Fruit fly (Drosophila melanogaster) whole organism, adult: ENCODE measurements around the gene hid.

ENCODE experiments used
- CG11617 ChIP-seq: fragments of 200-800 bp; sonication (Bioruptor generic); optimal IDR thresholded peaks from 2 replicates; lab custom pipeline; 2017; ENCODE audit warnings: mild to moderate bottlenecking, missing biosample characterization, missing genetic modification reagents, missing genetic modification characterization
- CG12768 ChIP-seq: fragments of 200-800 bp; sonication (Bioruptor generic); optimal IDR thresholded peaks from 2 replicates; lab custom pipeline; 2017; ENCODE audit warnings: missing biosample characterization, missing genetic modification characterization, mild to moderate bottlenecking, moderate library complexity, missing genetic modification reagents
- CG1620 ChIP-seq: fragments of 200-800 bp; sonication (Bioruptor generic); optimal IDR thresholded peaks from 2 replicates; lab custom pipeline; 2016; ENCODE audit warnings: missing biosample characterization, missing genetic modification characterization
- CG33017 ChIP-seq: fragments of 200-800 bp; sonication (Bioruptor generic); optimal IDR thresholded peaks from 2 replicates; lab custom pipeline; 2018; ENCODE audit warnings: missing biosample characterization, mild to moderate bottlenecking, missing genetic modification characterization, moderate library complexity
- CG5204 ChIP-seq: fragments of 200-800 bp; sonication (Bioruptor generic); optimal IDR thresholded peaks from 2 replicates; lab custom pipeline; 2016; ENCODE audit warnings: missing biosample characterization, missing genetic modification characterization
- CG7045 ChIP-seq: fragments of 200-800 bp; sonication (Bioruptor generic); optimal IDR thresholded peaks from 2 replicates; lab custom pipeline; 2017; ENCODE audit warnings: missing biosample characterization, mild to moderate bottlenecking, missing genetic modification characterization
- CG7101 ChIP-seq: fragments of 200-800 bp; sonication (Bioruptor generic); optimal IDR thresholded peaks from 2 replicates; lab custom pipeline; 2018; ENCODE audit warnings: missing biosample characterization, mild to moderate bottlenecking, missing genetic modification characterization, moderate library complexity
- Clk ChIP-seq: fragments of 200-800 bp; sonication (Bioruptor generic); optimal IDR thresholded peaks from 2 replicates; lab custom pipeline; 2017; ENCODE audit warnings: missing biosample characterization, missing genetic modification characterization
- Crg-1 ChIP-seq: fragments of 200-800 bp; sonication (Bioruptor generic); optimal IDR thresholded peaks from 2 replicates; lab custom pipeline; 2016; ENCODE audit warnings: missing biosample characterization, missing genetic modification characterization
- Hr96 ChIP-seq: fragments of 200-800 bp; sonication (Bioruptor generic); optimal IDR thresholded peaks from 2 replicates; lab custom pipeline; 2016; ENCODE audit warnings: missing biosample characterization, missing genetic modification characterization
- Mnt ChIP-seq: fragments of 200-800 bp; sonication (Bioruptor generic); optimal IDR thresholded peaks from 2 replicates; lab custom pipeline; 2016; ENCODE audit warnings: missing biosample characterization, mild to moderate bottlenecking, missing genetic modification characterization
- bab1 ChIP-seq: fragments of 200-800 bp; sonication (Bioruptor generic); optimal IDR thresholded peaks from 3 replicates; lab custom pipeline; 2019; ENCODE audit warnings: missing biosample characterization, mild to moderate bottlenecking, missing genetic modification characterization, moderate library complexity
- cic ChIP-seq: fragments of 200-800 bp; sonication (Bioruptor generic); optimal IDR thresholded peaks from 2 replicates; lab custom pipeline; 2017; ENCODE audit warnings: missing biosample characterization, mild to moderate bottlenecking, missing genetic modification characterization, moderate library complexity
- cnc ChIP-seq, 2 experiments: fragments of >200 bp; optimal IDR thresholded peaks; 2 replicates each; lab custom pipeline; 2017
- kay ChIP-seq: fragments of 200-800 bp; sonication (Bioruptor generic); peaks from one replicate; lab custom pipeline; 2016; ENCODE audit warnings: missing biosample characterization, missing genetic modification characterization, borderline replicate concordance
- ovo ChIP-seq: fragments of 200-800 bp; sonication (Bioruptor generic); optimal IDR thresholded peaks from 2 replicates; lab custom pipeline; 2016; ENCODE audit warnings: missing biosample characterization, missing genetic modification characterization
- pad ChIP-seq: fragments of 200-800 bp; sonication (Bioruptor generic); optimal IDR thresholded peaks from 3 replicates; lab custom pipeline; 2017; ENCODE audit warnings: missing biosample characterization, missing genetic modification characterization, mild to moderate bottlenecking, moderate library complexity, missing genetic modification reagents
- tj ChIP-seq: fragments of 200-800 bp; sonication (Bioruptor generic); optimal IDR thresholded peaks from 3 replicates; lab custom pipeline; 2017; ENCODE audit warnings: missing biosample characterization, mild to moderate bottlenecking, missing genetic modification characterization, moderate library complexity
- toe ChIP-seq: fragments of 200-800 bp; sonication (Bioruptor generic); optimal IDR thresholded peaks from 2 replicates; lab custom pipeline; 2016; ENCODE audit warnings: missing biosample characterization, missing genetic modification characterization

The hid gene

DNA sequence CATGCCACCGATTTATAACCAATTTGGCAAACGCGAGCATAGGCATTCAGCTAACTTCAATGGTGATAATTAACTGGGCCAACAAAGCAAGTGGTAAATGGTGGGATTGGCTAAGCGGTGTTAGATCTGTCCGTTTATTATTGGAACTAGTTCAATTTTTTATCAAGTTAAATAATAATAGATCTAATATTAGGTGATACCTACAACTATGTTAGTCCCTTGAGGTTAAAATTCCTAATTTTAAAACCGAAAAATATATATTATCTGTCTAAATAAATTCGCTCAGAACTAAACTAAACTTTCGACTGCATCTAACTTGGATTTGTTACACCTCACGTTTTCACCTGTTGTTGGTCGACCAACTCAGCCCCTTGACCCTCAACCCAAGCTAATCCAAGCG, 37.8 kb downstream of the hid start:
- TF ChIP-seq CG5204 (no peak), cnc (optimal IDR thresholded peaks at IDR 0.05; lab: Kevin White, UChicago) (no peak), Hr96 (no peak), CG1620 (GFP tag; lab: Kevin White, UChicago) (no peak), CG12768 (GFP tag; lab: Kevin White, UChicago) (no peak), pad (no peak), toe (no peak), ovo (GFP tag; lab: Kevin White, UChicago) (no peak), Crg-1 (GFP tag; lab: Kevin White, UChicago) (no peak), cic (GFP tag; lab: Kevin White, UChicago) (no peak), CG7101 (tag; lab: Kevin White, UChicago) (no peak), CG7045 (GFP tag; lab: Kevin White, UChicago) (no peak), CG11617 (GFP tag; lab: Kevin White, UChicago) (no peak), kay (GFP tag; lab: Kevin White, UChicago) (no peak), tj (GFP tag; lab: Kevin White, UChicago) (no peak)

DNA sequence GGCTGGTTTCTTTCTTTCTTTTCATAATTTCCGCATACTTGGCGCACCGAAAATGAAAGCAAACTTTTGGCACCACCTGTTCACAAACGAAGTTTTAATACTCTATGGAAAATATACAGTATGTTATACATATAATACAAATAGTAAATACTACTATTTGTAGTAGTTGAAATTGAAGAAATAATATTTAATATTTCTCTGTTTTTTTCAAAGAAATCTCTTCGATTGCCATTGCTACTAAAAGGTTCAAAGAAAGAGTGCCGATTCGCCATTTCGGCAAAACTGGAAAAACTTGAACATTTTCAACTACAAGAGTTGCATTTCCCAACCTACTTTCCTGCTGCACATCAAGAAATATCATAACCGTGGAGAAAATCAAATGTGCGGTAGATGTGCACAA, 38.6 kb downstream of the hid start:
- TF ChIP-seq Crg-1 (GFP tag; lab: Kevin White, UChicago) (no peak), Hr96 (no peak), cic (GFP tag; lab: Kevin White, UChicago) (no peak), cnc (optimal IDR thresholded peaks at IDR 0.05; lab: Kevin White, UChicago) (no peak), tj (GFP tag; lab: Kevin White, UChicago) (no peak), CG12768 (GFP tag; lab: Kevin White, UChicago) (no peak), CG5204 (no peak), Mnt (GFP tag; lab: Kevin White, UChicago) (no peak), CG7045 (GFP tag; lab: Kevin White, UChicago) (no peak)

- TF ChIP-seq cic (GFP tag; lab: Kevin White, UChicago): no peak
- TF ChIP-seq Crg-1 (GFP tag; lab: Kevin White, UChicago): no peak
These were observed 40.8 kb downstream of the hid start for dm6 chr3L:18144620-18145019.

DNA sequence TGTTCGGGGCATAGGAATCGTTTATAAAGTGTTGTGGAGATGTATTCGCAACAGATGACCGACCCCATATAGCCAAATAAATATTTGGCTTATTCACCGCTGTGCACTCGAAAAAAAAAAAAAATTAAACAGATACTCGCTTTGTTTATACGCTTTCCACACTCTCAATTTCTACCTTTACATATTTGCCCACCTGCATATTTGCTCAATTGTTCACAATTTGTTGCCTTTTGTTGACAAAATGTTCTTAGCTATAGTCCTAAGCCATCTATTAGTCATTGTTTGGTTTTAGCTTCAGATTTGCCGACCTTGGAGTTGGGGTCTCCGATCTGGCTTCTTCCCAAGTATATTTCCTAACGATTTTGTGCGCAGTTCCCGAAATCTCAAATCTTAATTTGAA, 42.5 kb downstream of the hid start:
- TF ChIP-seq CG7101 (tag; lab: Kevin White, UChicago) (peak; percentile 25), ovo (GFP tag; lab: Kevin White, UChicago) (peak; percentile 27), CG11617 (GFP tag; lab: Kevin White, UChicago) (no peak), CG33017 (tag; lab: Kevin White, UChicago) (no peak), kay (GFP tag; lab: Kevin White, UChicago) (no peak), Hr96 (no peak), CG1620 (GFP tag; lab: Kevin White, UChicago) (no peak)

- peak; percentile 8 for TF ChIP-seq CG12768 (GFP tag; lab: Kevin White, UChicago)
- no peak for TF ChIP-seq Mnt (GFP tag; lab: Kevin White, UChicago)
- peak; percentile 16 for TF ChIP-seq bab1 (GFP tag; lab: Kevin White, UChicago)
- TF ChIP-seq CG11617 (GFP tag; lab: Kevin White, UChicago): no peak
- TF ChIP-seq toe: no peak
- TF ChIP-seq Hr96: peak; percentile 16
These were observed 46.2 kb downstream of the hid start, which contains the start of gene geko for dm6 chr3L:18139184-18139629. Gene geko (plus strand): TSS chr3L:18139402.

DNA sequence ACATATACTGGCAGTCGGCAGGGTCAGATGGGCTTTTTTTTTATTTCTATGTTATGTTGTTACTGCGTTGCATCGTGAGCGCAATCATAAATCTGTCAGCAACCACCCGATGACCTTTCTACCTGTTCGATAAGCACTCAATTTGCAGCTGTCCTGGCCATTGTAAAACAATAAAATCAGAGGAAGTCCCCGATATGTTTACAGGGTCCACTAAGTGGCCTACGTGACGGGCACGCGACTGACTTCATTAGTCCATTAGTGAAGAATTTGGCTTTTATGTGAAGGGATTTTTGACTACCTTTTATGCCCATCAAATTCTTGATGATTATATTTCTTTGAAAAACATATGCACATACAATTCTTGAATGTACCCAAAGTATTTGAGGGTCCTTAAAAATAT, 47.2 kb downstream of the hid start:
- TF ChIP-seq CG33017 (tag; lab: Kevin White, UChicago) (no peak), CG7101 (tag; lab: Kevin White, UChicago) (no peak), tj (GFP tag; lab: Kevin White, UChicago) (no peak)

DNA sequence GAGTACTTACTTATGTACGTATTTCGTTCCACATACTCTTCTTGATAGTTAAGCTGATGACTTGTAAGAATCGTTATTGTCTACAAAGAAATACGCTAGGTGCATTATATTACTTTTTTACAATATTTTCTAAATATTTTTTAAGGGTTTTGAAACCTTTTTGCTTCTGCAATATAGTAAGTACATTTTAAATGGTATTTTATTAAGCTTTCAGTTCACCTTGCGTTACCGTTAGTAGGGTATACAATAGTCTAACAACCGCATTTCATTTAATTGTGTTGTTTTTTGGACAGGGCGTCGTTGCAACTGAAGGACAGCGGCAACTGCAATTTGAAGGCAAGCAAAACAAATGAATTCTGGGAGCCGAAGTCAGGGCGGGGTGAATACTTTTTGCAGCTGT, 48.2 kb downstream of the hid start:
- TF ChIP-seq cic (GFP tag; lab: Kevin White, UChicago): no peak
- no peak for TF ChIP-seq bab1 (GFP tag; lab: Kevin White, UChicago)
- TF ChIP-seq CG1620 (GFP tag; lab: Kevin White, UChicago): no peak
- TF ChIP-seq ovo (GFP tag; lab: Kevin White, UChicago): no peak
- no peak for TF ChIP-seq CG7045 (GFP tag; lab: Kevin White, UChicago)
- no peak for TF ChIP-seq CG12768 (GFP tag; lab: Kevin White, UChicago)
- TF ChIP-seq Clk (GFP tag; lab: Kevin White, UChicago): no peak
- no peak for TF ChIP-seq Crg-1 (GFP tag; lab: Kevin White, UChicago)
- TF ChIP-seq CG5204: no peak
- no peak for TF ChIP-seq CG33017 (tag; lab: Kevin White, UChicago)
- no peak for TF ChIP-seq toe
- no peak for TF ChIP-seq tj (GFP tag; lab: Kevin White, UChicago)
- no peak for TF ChIP-seq Mnt (GFP tag; lab: Kevin White, UChicago)
- no peak for TF ChIP-seq Hr96

dm6 chr3L:18132589-18132988, 52.9 kb downstream of the hid start, which contains the start of gene Cyp312a1:
Gene Cyp312a1 (minus strand): TSS chr3L:18132689.
- TF ChIP-seq kay (GFP tag; lab: Kevin White, UChicago) (peak; percentile 16), pad (no peak)
